Fruit fly (Drosophila melanogaster) whole organism, embryonic: ENCODE data around the gene dunk.
A peak's percentile ranks its signal among the peaks of the same experiment; 100 is the strongest.

Source experiments
- Ada2b ChIP-seq: fragments of 200-800 bp; sonication (Bioruptor generic); IDR thresholded peaks from 2 replicates; pipeline ENCODE4 v1.3.6; 2022; ENCODE audit warnings: missing biosample characterization, missing genetic modification characterization
- CG10147 ChIP-seq: fragments of 200-800 bp; sonication (Bioruptor generic); optimal IDR thresholded peaks from 2 replicates; lab custom pipeline; 2019; ENCODE audit warnings: missing biosample characterization, mild to moderate bottlenecking, missing genetic modification characterization, moderate library complexity
- CG10366 ChIP-seq: fragments of 200-800 bp; sonication (Bioruptor generic); IDR thresholded peaks from 2 replicates; pipeline ENCODE4 v1.3.6; 2022; ENCODE audit warnings: missing biosample characterization, missing genetic modification characterization
- CG10462 ChIP-seq: fragments of 200-800 bp; sonication (Bioruptor generic); optimal IDR thresholded peaks from 2 replicates; lab custom pipeline; 2016; ENCODE audit warnings: missing biosample characterization, missing genetic modification characterization
- CG10959 ChIP-seq: fragments of 200-800 bp; sonication (Bioruptor generic); IDR thresholded peaks from 2 replicates; pipeline ENCODE4 v1.3.6; 2022; ENCODE audit warnings: missing biosample characterization, missing genetic modification characterization
- CG11504 ChIP-seq: fragments of 200-800 bp; sonication (Bioruptor generic); optimal IDR thresholded peaks from 3 replicates; lab custom pipeline; 2019; ENCODE audit warnings: missing biosample characterization, mild to moderate bottlenecking, missing genetic modification characterization, moderate library complexity
- CG11723 ChIP-seq: fragments of 200-800 bp; sonication (Bioruptor generic); optimal IDR thresholded peaks from 2 replicates; lab custom pipeline; 2017; ENCODE audit warnings: missing biosample characterization, mild to moderate bottlenecking, missing genetic modification characterization
- CG12219 ChIP-seq: fragments of 200-800 bp; sonication (Bioruptor generic); optimal IDR thresholded peaks from 3 replicates; lab custom pipeline; 2018; ENCODE audit warnings: missing biosample characterization, mild to moderate bottlenecking, missing genetic modification characterization
- CG12236 ChIP-seq: fragments of 200-800 bp; sonication (Bioruptor generic); optimal IDR thresholded peaks from 2 replicates; lab custom pipeline; 2016; ENCODE audit warnings: missing biosample characterization, missing genetic modification characterization
- CG12299 ChIP-seq: fragments of 200-800 bp; sonication (Bioruptor generic); optimal IDR thresholded peaks from 2 replicates; lab custom pipeline; 2018; ENCODE audit warnings: missing biosample characterization, mild to moderate bottlenecking, missing genetic modification characterization
- CG12942 ChIP-seq: fragments of 200-800 bp; sonication (Bioruptor generic); optimal IDR thresholded peaks from 3 replicates; lab custom pipeline; 2016; ENCODE audit warnings: missing biosample characterization, missing genetic modification characterization
- CG14667 ChIP-seq: fragments of 200-800 bp; sonication (Bioruptor generic); IDR thresholded peaks from 2 replicates; pipeline ENCODE4 v1.3.6; 2022; ENCODE audit warnings: missing biosample characterization, missing genetic modification characterization
- CG16779 ChIP-seq: fragments of 200-800 bp; sonication (Bioruptor generic); IDR thresholded peaks from 2 replicates; pipeline ENCODE4 v1.3.6; 2022; ENCODE audit warnings: missing biosample characterization, missing genetic modification characterization
- CG17385 ChIP-seq: fragments of 200-800 bp; sonication (Bioruptor generic); optimal IDR thresholded peaks from 3 replicates; lab custom pipeline; 2018; ENCODE audit warnings: missing biosample characterization, mild to moderate bottlenecking, missing genetic modification characterization
- CG2116 ChIP-seq: fragments of 200-800 bp; sonication (Bioruptor generic); optimal IDR thresholded peaks from 3 replicates; lab custom pipeline; 2018; ENCODE audit warnings: missing biosample characterization, mild to moderate bottlenecking, missing genetic modification characterization
- CG2202 ChIP-seq: fragments of 200-800 bp; sonication (Bioruptor generic); optimal IDR thresholded peaks from 2 replicates; lab custom pipeline; 2018; ENCODE audit warnings: missing biosample characterization, mild to moderate bottlenecking, missing genetic modification characterization
- CG2875 ChIP-seq: fragments of 200-800 bp; sonication (Bioruptor generic); optimal IDR thresholded peaks from 2 replicates; lab custom pipeline; 2017; ENCODE audit warnings: missing biosample characterization, mild to moderate bottlenecking, missing genetic modification characterization, missing genetic modification reagents
- CG3407 ChIP-seq: fragments of 200-800 bp; sonication (Bioruptor generic); optimal IDR thresholded peaks from 2 replicates; lab custom pipeline; 2018; ENCODE audit warnings: missing biosample characterization, mild to moderate bottlenecking, missing genetic modification characterization
- CG34224 ChIP-seq: fragments of 200-800 bp; sonication (Bioruptor generic); IDR thresholded peaks from 3 replicates; pipeline ENCODE4 v1.3.6; 2022; ENCODE audit warnings: missing biosample characterization, missing genetic modification characterization; ENCODE audit not compliant: partially characterized antibody
- CG4282 ChIP-seq: fragments of 200-800 bp; sonication (Bioruptor generic); optimal IDR thresholded peaks from 2 replicates; lab custom pipeline; 2016; ENCODE audit warnings: missing biosample characterization, missing genetic modification characterization
- CG4617 ChIP-seq: fragments of 200-800 bp; sonication (Bioruptor generic); optimal IDR thresholded peaks from 3 replicates; lab custom pipeline; 2016; ENCODE audit warnings: missing biosample characterization, missing genetic modification characterization, borderline replicate concordance
- CG6813 ChIP-seq: fragments of 200-800 bp; sonication (Bioruptor generic); optimal IDR thresholded peaks from 2 replicates; lab custom pipeline; 2017; ENCODE audit warnings: missing biosample characterization, missing genetic modification characterization, mild to moderate bottlenecking, moderate library complexity, missing genetic modification reagents
- CG7271 ChIP-seq: fragments of 200-800 bp; sonication (Bioruptor generic); optimal IDR thresholded peaks from 2 replicates; lab custom pipeline; 2018; ENCODE audit warnings: missing biosample characterization, mild to moderate bottlenecking, missing genetic modification characterization, moderate library complexity
- CG7839 ChIP-seq: fragments of 200-800 bp; sonication (Bioruptor generic); optimal IDR thresholded peaks from 3 replicates; lab custom pipeline; 2018; ENCODE audit warnings: missing biosample characterization, mild to moderate bottlenecking, missing genetic modification characterization, moderate library complexity
- CG9727 ChIP-seq: fragments of 200-800 bp; sonication (Bioruptor generic); optimal IDR thresholded peaks from 3 replicates; lab custom pipeline; 2017; ENCODE audit warnings: missing biosample characterization, mild to moderate bottlenecking, missing genetic modification characterization
- CHES-1-like ChIP-seq: fragments of 200-800 bp; sonication (Bioruptor generic); optimal IDR thresholded peaks from 2 replicates; lab custom pipeline; 2016; ENCODE audit warnings: missing biosample characterization, missing genetic modification characterization
- D19B ChIP-seq: fragments of 200-800 bp; sonication (Bioruptor generic); optimal IDR thresholded peaks from 2 replicates; lab custom pipeline; 2017; ENCODE audit warnings: missing biosample characterization, mild to moderate bottlenecking, missing genetic modification characterization
- Dip2 ChIP-seq: fragments of 200-800 bp; sonication (Bioruptor generic); IDR thresholded peaks from 2 replicates; pipeline ENCODE4 v1.3.6; 2022; ENCODE audit warnings: missing biosample characterization, missing genetic modification characterization
- Dip3 ChIP-seq: fragments of 200-800 bp; sonication (Bioruptor generic); optimal IDR thresholded peaks from 3 replicates; lab custom pipeline; 2016; ENCODE audit warnings: missing biosample characterization, missing genetic modification characterization
- Dref ChIP-seq: fragments of 200-800 bp; sonication (Bioruptor generic); IDR thresholded peaks from 2 replicates; pipeline ENCODE4 v1.3.6; 2022; ENCODE audit warnings: missing biosample characterization, missing genetic modification characterization
- Fer1 ChIP-seq: fragments of 200-800 bp; sonication (Bioruptor generic); optimal IDR thresholded peaks from 2 replicates; lab custom pipeline; 2017; ENCODE audit warnings: missing biosample characterization, mild to moderate bottlenecking, missing genetic modification characterization
- Hand ChIP-seq: fragments of 200-800 bp; sonication (Bioruptor generic); optimal IDR thresholded peaks from 2 replicates; lab custom pipeline; 2017; ENCODE audit warnings: mild to moderate bottlenecking, missing biosample characterization, missing genetic modification reagents, missing genetic modification characterization
- MBD-R2 ChIP-seq: fragments of 200-800 bp; sonication (Bioruptor generic); IDR thresholded peaks from 2 replicates; pipeline ENCODE4 v1.3.6; 2022; ENCODE audit warnings: missing biosample characterization, missing genetic modification characterization
- Trl ChIP-seq, 3 experiments: fragments of >200 bp in 2 of 3; fragments of 200-800 bp in 1 of 3; sonication (Bioruptor generic) in 1 of 3; optimal IDR thresholded peaks; 2 replicates in 1 of 3; 3 replicates in 2 of 3; lab custom pipeline; 2016 to 2017; ENCODE audit warnings: missing biosample characterization in 1 of 3, missing genetic modification characterization in 1 of 3
- corto ChIP-seq: fragments of 200-800 bp; sonication (Bioruptor generic); optimal IDR thresholded peaks from 2 replicates; lab custom pipeline; 2016; ENCODE audit warnings: missing biosample characterization, mild to moderate bottlenecking, missing genetic modification characterization, moderate library complexity
- dysf ChIP-seq: fragments of 200-800 bp; sonication (Bioruptor generic); IDR thresholded peaks from 3 replicates; pipeline ENCODE4 v1.3.6; 2022; ENCODE audit warnings: missing biosample characterization, missing genetic modification characterization
- eve ChIP-seq, 2 experiments: fragments of >200 bp; optimal IDR thresholded peaks; 2 replicates each; lab custom pipeline; 2017; ENCODE audit warnings: missing biosample characterization in 2 of 2, missing genetic modification characterization in 2 of 2
- ewg ChIP-seq: fragments of 200-800 bp; sonication (Bioruptor generic); optimal IDR thresholded peaks from 3 replicates; lab custom pipeline; 2017; ENCODE audit warnings: mild to moderate bottlenecking, missing biosample characterization, missing genetic modification reagents, missing genetic modification characterization
- gt ChIP-seq: fragments of 200-800 bp; sonication (Bioruptor generic); IDR thresholded peaks from 2 replicates; pipeline ENCODE4 v1.3.6; 2022; ENCODE audit warnings: missing biosample characterization, missing genetic modification characterization
- her ChIP-seq: fragments of 200-800 bp; sonication (Bioruptor generic); optimal IDR thresholded peaks from 2 replicates; lab custom pipeline; 2016; ENCODE audit warnings: missing biosample characterization, missing genetic modification characterization
- jigr1 ChIP-seq: fragments of 200-800 bp; sonication (Bioruptor generic); IDR thresholded peaks from 3 replicates; pipeline ENCODE4 v1.3.6; 2022; ENCODE audit warnings: missing biosample characterization, missing genetic modification characterization
- maf-S ChIP-seq: fragments of 200-800 bp; sonication (Bioruptor generic); optimal IDR thresholded peaks from 2 replicates; lab custom pipeline; 2016; ENCODE audit warnings: missing biosample characterization, missing genetic modification characterization
- otp ChIP-seq: fragments of 200-800 bp; sonication (Bioruptor generic); IDR thresholded peaks from 3 replicates; pipeline ENCODE4, ENCODE4 v1.3.6; 2022; ENCODE audit warnings: missing biosample characterization, missing genetic modification characterization
- pzg ChIP-seq: fragments of 200-800 bp; sonication (Bioruptor generic); optimal IDR thresholded peaks from 3 replicates; lab custom pipeline; 2018; ENCODE audit warnings: missing biosample characterization, mild to moderate bottlenecking, missing genetic modification characterization, moderate library complexity
- schlank ChIP-seq: fragments of 200-800 bp; sonication (Bioruptor generic); optimal IDR thresholded peaks from 2 replicates; lab custom pipeline; 2018; ENCODE audit warnings: missing biosample characterization, mild to moderate bottlenecking, missing genetic modification characterization
- sens ChIP-seq: fragments of 200-800 bp; sonication (Bioruptor generic); peaks from one replicate; lab custom pipeline; 2016; ENCODE audit warnings: missing biosample characterization, missing genetic modification characterization
- sens-2 ChIP-seq: fragments of 200-800 bp; sonication (Bioruptor generic); IDR thresholded peaks from 2 replicates; pipeline ENCODE4 v1.3.6; 2022; ENCODE audit warnings: missing biosample characterization, missing genetic modification characterization
- slbo ChIP-seq: fragments of 200-800 bp; sonication (Bioruptor generic); IDR thresholded peaks from 2 replicates; pipeline ENCODE4 v1.3.6; 2022; ENCODE audit warnings: missing biosample characterization, missing genetic modification characterization
- vvl ChIP-seq: fragments of 200-800 bp; sonication (Bioruptor generic); IDR thresholded peaks from 2 replicates; pipeline ENCODE4 v1.3.6; 2022; ENCODE audit warnings: missing biosample characterization, missing genetic modification characterization
- wdn ChIP-seq: fragments of 200-800 bp; sonication (Bioruptor generic); IDR thresholded peaks from 2 replicates; pipeline ENCODE4 v1.3.6; 2022; ENCODE audit warnings: missing biosample characterization, missing genetic modification characterization
- zen ChIP-seq: fragments of 200-800 bp; sonication (Bioruptor generic); optimal IDR thresholded peaks from 3 replicates; lab custom pipeline; 2018; ENCODE audit warnings: missing biosample characterization, mild to moderate bottlenecking, missing genetic modification characterization, moderate library complexity

The dunk gene

dm6 chr2L:22121651-22122165 is 29.7 kb upstream of the dunk start (continued):
- no peak for TF ChIP-seq CG2202 (tag; lab: Kevin White, UChicago)
- TF ChIP-seq CG11723 (GFP tag; lab: Kevin White, UChicago), result peak; percentile 81
- no peak for TF ChIP-seq CG11504 (tag; lab: Kevin White, UChicago)
- TF ChIP-seq corto (GFP tag; lab: Kevin White, UChicago), result no peak
- TF ChIP-seq Dip3, result peak; percentile 10
- TF ChIP-seq wdn (GFP tag; lab: Robert Waterston, UW), result no peak
- TF ChIP-seq maf-S, result peak; percentile 19
- TF ChIP-seq schlank (tag; lab: Kevin White, UChicago), result no peak
- TF ChIP-seq CG17385 (GFP tag; lab: Kevin White, UChicago), result no peak
- no peak for TF ChIP-seq Hand
- TF ChIP-seq Fer1 (GFP tag; lab: Kevin White, UChicago), result peak; percentile 6
- TF ChIP-seq CHES-1-like, result no peak
- TF ChIP-seq otp (GFP tag; lab: Robert Waterston, UW), result no peak
- no peak for TF ChIP-seq CG12236 (GFP tag; lab: Kevin White, UChicago)
- no peak for TF ChIP-seq Trl (optimal IDR thresholded peaks at IDR 0.05; lab: Kevin White, UChicago)
- TF ChIP-seq Trl (GFP tag; optimal IDR thresholded peaks at IDR 0.05; lab: Kevin White, UChicago), result peak; percentile 17
- peak; percentile 50 for TF ChIP-seq zen (tag; lab: Kevin White, UChicago)
- TF ChIP-seq CG10462 (GFP tag; lab: Kevin White, UChicago), result no peak
- no peak for TF ChIP-seq CG16779 (GFP tag; lab: Robert Waterston, UW)
- TF ChIP-seq eve (GFP tag; optimal IDR thresholded peaks at IDR 0.05; lab: Kevin White, UChicago), result no peak
- no peak for TF ChIP-seq CG2875 (GFP tag; lab: Kevin White, UChicago)
- TF ChIP-seq CG34224 (GFP tag; lab: Robert Waterston, UW), result peak; percentile 13; the same call in 1 of the 3 replicates
- TF ChIP-seq CG10147, result no peak
- no peak for TF ChIP-seq jigr1 (GFP tag; lab: Robert Waterston, UW)
- TF ChIP-seq CG3407 (GFP tag; lab: Kevin White, UChicago), result no peak
- TF ChIP-seq CG7271 (tag; lab: Kevin White, UChicago), result no peak
- no peak for TF ChIP-seq CG9727 (GFP tag; lab: Kevin White, UChicago)
- no peak for TF ChIP-seq Ada2b (GFP tag; lab: Robert Waterston, UW)
- TF ChIP-seq gt (GFP tag; lab: Robert Waterston, UW), result no peak
- no peak for TF ChIP-seq CG10366 (GFP tag; lab: Robert Waterston, UW)
- no peak for TF ChIP-seq vvl (GFP tag; lab: Robert Waterston, UW)
- TF ChIP-seq CG4282 (GFP tag; lab: Kevin White, UChicago), result no peak
- TF ChIP-seq MBD-R2 (GFP tag; lab: Robert Waterston, UW), result peak; percentile 62
- no peak for TF ChIP-seq her (GFP tag; lab: Kevin White, UChicago)
- no peak for TF ChIP-seq D19B (GFP tag; lab: Kevin White, UChicago)
- TF ChIP-seq sens-2 (GFP tag; lab: Robert Waterston, UW), result no peak
- peak; percentile 71 for TF ChIP-seq CG4617
- peak; percentile 43 for TF ChIP-seq sens (GFP tag; lab: Kevin White, UChicago)
- TF ChIP-seq Dref (GFP tag; lab: Robert Waterston, UW), result no peak; the same call in 1 of the 2 replicates
- no peak for TF ChIP-seq CG12219 (GFP tag; lab: Kevin White, UChicago)
- TF ChIP-seq pzg, result peak; percentile 73
- no peak for TF ChIP-seq Dip2 (GFP tag; lab: Robert Waterston, UW)
- TF ChIP-seq ewg, result no peak
- no peak for TF ChIP-seq CG10959 (GFP tag; lab: Robert Waterston, UW)
- no peak for TF ChIP-seq CG6813
- TF ChIP-seq CG2116 (GFP tag; lab: Kevin White, UChicago), result no peak
- TF ChIP-seq dysf (GFP tag; lab: Robert Waterston, UW), result peak; percentile 42; the same call in 1 of the 3 replicates
- TF ChIP-seq CG7839 (tag; lab: Kevin White, UChicago), result peak; percentile 29
- no peak for TF ChIP-seq CG12942 (GFP tag; lab: Kevin White, UChicago)
- TF ChIP-seq CG14667 (GFP tag; lab: Robert Waterston, UW), result no peak
- TF ChIP-seq CG12299 (tag; lab: Kevin White, UChicago), result no peak
- no peak for TF ChIP-seq slbo
